Fruit fly (Drosophila melanogaster) whole organism, adult: ENCODE results near the gene Hsp67Ba.

Experiments used
- CG11617 ChIP-seq: fragments of 200-800 bp; sonication (Bioruptor generic); optimal IDR thresholded peaks from 2 replicates; lab custom pipeline; 2017; ENCODE audit warnings: mild to moderate bottlenecking, missing biosample characterization, missing genetic modification reagents, missing genetic modification characterization
- CG12768 ChIP-seq: fragments of 200-800 bp; sonication (Bioruptor generic); optimal IDR thresholded peaks from 2 replicates; lab custom pipeline; 2017; ENCODE audit warnings: missing biosample characterization, missing genetic modification characterization, mild to moderate bottlenecking, moderate library complexity, missing genetic modification reagents
- CG14711 ChIP-seq: fragments of 200-800 bp; sonication (Bioruptor generic); optimal IDR thresholded peaks from 2 replicates; lab custom pipeline; 2018; ENCODE audit warnings: missing biosample characterization, mild to moderate bottlenecking, missing genetic modification characterization, moderate library complexity
- CG1620 ChIP-seq: fragments of 200-800 bp; sonication (Bioruptor generic); optimal IDR thresholded peaks from 2 replicates; lab custom pipeline; 2016; ENCODE audit warnings: missing biosample characterization, missing genetic modification characterization
- CG33017 ChIP-seq: fragments of 200-800 bp; sonication (Bioruptor generic); optimal IDR thresholded peaks from 2 replicates; lab custom pipeline; 2018; ENCODE audit warnings: missing biosample characterization, mild to moderate bottlenecking, missing genetic modification characterization, moderate library complexity
- CG5204 ChIP-seq: fragments of 200-800 bp; sonication (Bioruptor generic); optimal IDR thresholded peaks from 2 replicates; lab custom pipeline; 2016; ENCODE audit warnings: missing biosample characterization, missing genetic modification characterization
- CG7045 ChIP-seq: fragments of 200-800 bp; sonication (Bioruptor generic); optimal IDR thresholded peaks from 2 replicates; lab custom pipeline; 2017; ENCODE audit warnings: missing biosample characterization, mild to moderate bottlenecking, missing genetic modification characterization
- CG7101 ChIP-seq: fragments of 200-800 bp; sonication (Bioruptor generic); optimal IDR thresholded peaks from 2 replicates; lab custom pipeline; 2018; ENCODE audit warnings: missing biosample characterization, mild to moderate bottlenecking, missing genetic modification characterization, moderate library complexity
- Clk ChIP-seq: fragments of 200-800 bp; sonication (Bioruptor generic); optimal IDR thresholded peaks from 2 replicates; lab custom pipeline; 2017; ENCODE audit warnings: missing biosample characterization, missing genetic modification characterization
- Crg-1 ChIP-seq: fragments of 200-800 bp; sonication (Bioruptor generic); optimal IDR thresholded peaks from 2 replicates; lab custom pipeline; 2016; ENCODE audit warnings: missing biosample characterization, missing genetic modification characterization
- Hr96 ChIP-seq: fragments of 200-800 bp; sonication (Bioruptor generic); optimal IDR thresholded peaks from 2 replicates; lab custom pipeline; 2016; ENCODE audit warnings: missing biosample characterization, missing genetic modification characterization
- Mnt ChIP-seq: fragments of 200-800 bp; sonication (Bioruptor generic); optimal IDR thresholded peaks from 2 replicates; lab custom pipeline; 2016; ENCODE audit warnings: missing biosample characterization, mild to moderate bottlenecking, missing genetic modification characterization
- bab1 ChIP-seq: fragments of 200-800 bp; sonication (Bioruptor generic); optimal IDR thresholded peaks from 3 replicates; lab custom pipeline; 2019; ENCODE audit warnings: missing biosample characterization, mild to moderate bottlenecking, missing genetic modification characterization, moderate library complexity
- cic ChIP-seq: fragments of 200-800 bp; sonication (Bioruptor generic); optimal IDR thresholded peaks from 2 replicates; lab custom pipeline; 2017; ENCODE audit warnings: missing biosample characterization, mild to moderate bottlenecking, missing genetic modification characterization, moderate library complexity
- cnc ChIP-seq, 2 experiments: fragments of >200 bp; optimal IDR thresholded peaks; 2 replicates each; lab custom pipeline; 2017
- kay ChIP-seq: fragments of 200-800 bp; sonication (Bioruptor generic); peaks from one replicate; lab custom pipeline; 2016; ENCODE audit warnings: missing biosample characterization, missing genetic modification characterization, borderline replicate concordance
- ovo ChIP-seq: fragments of 200-800 bp; sonication (Bioruptor generic); optimal IDR thresholded peaks from 2 replicates; lab custom pipeline; 2016; ENCODE audit warnings: missing biosample characterization, missing genetic modification characterization
- pad ChIP-seq: fragments of 200-800 bp; sonication (Bioruptor generic); optimal IDR thresholded peaks from 3 replicates; lab custom pipeline; 2017; ENCODE audit warnings: missing biosample characterization, missing genetic modification characterization, mild to moderate bottlenecking, moderate library complexity, missing genetic modification reagents
- tj ChIP-seq: fragments of 200-800 bp; sonication (Bioruptor generic); optimal IDR thresholded peaks from 3 replicates; lab custom pipeline; 2017; ENCODE audit warnings: missing biosample characterization, mild to moderate bottlenecking, missing genetic modification characterization, moderate library complexity
- toe ChIP-seq: fragments of 200-800 bp; sonication (Bioruptor generic); optimal IDR thresholded peaks from 2 replicates; lab custom pipeline; 2016; ENCODE audit warnings: missing biosample characterization, missing genetic modification characterization

Gene Hsp67Ba

dm6 chr3L:9335711-9336110 lies 43.6 kb downstream of the Hsp67Ba start:
- TF ChIP-seq CG14711 = no peak
- peak; percentile 11 for TF ChIP-seq Mnt (GFP tag; lab: Kevin White, UChicago)
- TF ChIP-seq toe (GFP tag; lab: Kevin White, UChicago) = no peak
- no peak for TF ChIP-seq CG5204 (GFP tag; lab: Kevin White, UChicago)
- peak; percentile 32 for TF ChIP-seq CG7045 (GFP tag; lab: Kevin White, UChicago)
- no peak for TF ChIP-seq CG1620
- TF ChIP-seq cic (GFP tag; lab: Kevin White, UChicago) = peak; percentile 98
- peak; percentile 6 for TF ChIP-seq Clk (GFP tag; lab: Kevin White, UChicago)
- no peak for TF ChIP-seq bab1 (GFP tag; lab: Kevin White, UChicago)
- peak; percentile 59 for TF ChIP-seq pad (GFP tag; lab: Kevin White, UChicago)
- peak; percentile 7 for TF ChIP-seq tj
- peak; percentile 90 for TF ChIP-seq CG12768 (GFP tag; lab: Kevin White, UChicago)
- TF ChIP-seq CG7101 (tag; lab: Kevin White, UChicago) = peak; percentile 1
- TF ChIP-seq kay (GFP tag; lab: Kevin White, UChicago) = peak; percentile 85
- no peak for TF ChIP-seq Crg-1
- peak; percentile 38 for TF ChIP-seq CG33017 (tag; lab: Kevin White, UChicago)
- peak; percentile 5 for TF ChIP-seq CG11617 (GFP tag; lab: Kevin White, UChicago)
- peak in 1 of 2 experiments; percentile 52 for TF ChIP-seq cnc (optimal IDR thresholded peaks at IDR 0.05; lab: Kevin White, UChicago)
- peak; percentile 41 for TF ChIP-seq ovo (GFP tag; lab: Kevin White, UChicago)
- TF ChIP-seq Hr96 (GFP tag; lab: Kevin White, UChicago) = no peak

dm6 chr3L:9333745-9334382 lies 45.5 kb downstream of the Hsp67Ba start, which contains the start of gene PGRP-LA:
TSS of gene PGRP-LA (plus strand) at chr3L:9334332.
- TF ChIP-seq pad (GFP tag; lab: Kevin White, UChicago) (no peak), bab1 (GFP tag; lab: Kevin White, UChicago) (no peak), CG1620 (peak; percentile 12), ovo (GFP tag; lab: Kevin White, UChicago) (no peak), CG5204 (GFP tag; lab: Kevin White, UChicago) (peak; percentile 23), kay (GFP tag; lab: Kevin White, UChicago) (peak; percentile 83), cnc (optimal IDR thresholded peaks at IDR 0.05; lab: Kevin White, UChicago) (no peak), CG33017 (tag; lab: Kevin White, UChicago) (no peak), tj (no peak), Mnt (GFP tag; lab: Kevin White, UChicago) (peak; percentile 3), cic (GFP tag; lab: Kevin White, UChicago) (peak; percentile 47), CG11617 (GFP tag; lab: Kevin White, UChicago) (no peak), CG12768 (GFP tag; lab: Kevin White, UChicago) (no peak), Clk (GFP tag; lab: Kevin White, UChicago) (no peak), Crg-1 (no peak), CG14711 (no peak), CG7101 (tag; lab: Kevin White, UChicago) (peak; percentile 29), CG7045 (GFP tag; lab: Kevin White, UChicago) (no peak), toe (GFP tag; lab: Kevin White, UChicago) (peak; percentile 34), Hr96 (GFP tag; lab: Kevin White, UChicago) (no peak)
